Fruit fly (Drosophila melanogaster): ENCODE results near the gene CG43168.

Gene CG43168

dm6 chr3L:6270283-6270682 is 5.3 kb upstream of the CG43168 start (continued):
- TF ChIP-seq dmrt93B (GFP tag; optimal IDR thresholded peaks at IDR 0.05) (no peak), ey (GFP tag; optimal IDR thresholded peaks at IDR 0.05) (peak; percentile 27), Dif (GFP tag; optimal IDR thresholded peaks at IDR 0.05; ENCODE audit: partially characterized antibody) (no peak), lola (GFP tag; optimal IDR thresholded peaks at IDR 0.05) (no peak), N (GFP tag; optimal IDR thresholded peaks at IDR 0.05) (no peak), Vsx2 (GFP tag; optimal IDR thresholded peaks at IDR 0.05; ENCODE audit: partially characterized antibody) (no peak), tai (GFP tag; optimal IDR thresholded peaks at IDR 0.05) (no peak), Myc (optimal IDR thresholded peaks at IDR 0.05) (no peak), Mio (GFP tag; optimal IDR thresholded peaks at IDR 0.05) (no peak)

dm6 chr3L:6274929-6275328 is 658 bp upstream of the CG43168 start:
- TF ChIP-seq OdsH (GFP tag; optimal IDR thresholded peaks at IDR 0.05) (no peak), Abd-B (GFP tag; optimal IDR thresholded peaks at IDR 0.05) (no peak), Hr78 (GFP tag; optimal IDR thresholded peaks at IDR 0.05) (no peak), rgr (GFP tag; optimal IDR thresholded peaks at IDR 0.05) (no peak), jim (GFP tag; optimal IDR thresholded peaks at IDR 0.05) (no peak), Jra (GFP tag; optimal IDR thresholded peaks at IDR 0.05) (no peak), foxo (GFP tag; optimal IDR thresholded peaks at IDR 0.05) (no peak), sv (GFP tag; optimal IDR thresholded peaks at IDR 0.05) (no peak), CrebA (GFP tag; optimal IDR thresholded peaks at IDR 0.05; ENCODE audit: borderline replicate concordance) (no peak), sage (GFP tag; optimal IDR thresholded peaks at IDR 0.05) (no peak)

- TF ChIP-seq woc (GFP tag; optimal IDR thresholded peaks at IDR 0.05) (peak; percentile 71), Dfd (GFP tag; optimal IDR thresholded peaks at IDR 0.05) (no peak), CrebA (GFP tag; optimal IDR thresholded peaks at IDR 0.05; ENCODE audit: borderline replicate concordance) (no peak), Dif (GFP tag; optimal IDR thresholded peaks at IDR 0.05; ENCODE audit: partially characterized antibody) (no peak), pan (optimal IDR thresholded peaks at IDR 0.05) (no peak), Sp1 (GFP tag; optimal IDR thresholded peaks at IDR 0.05) (peak; percentile 55), Hnf4 (GFP tag; optimal IDR thresholded peaks at IDR 0.05) (peak; percentile 38), h (GFP tag; optimal IDR thresholded peaks at IDR 0.05) (peak; percentile 73), fru (GFP tag; optimal IDR thresholded peaks at IDR 0.05) (peak; percentile 64), rgr (GFP tag; optimal IDR thresholded peaks at IDR 0.05) (peak; percentile 54), Vsx2 (GFP tag; optimal IDR thresholded peaks at IDR 0.05; ENCODE audit: partially characterized antibody) (no peak), foxo (GFP tag; optimal IDR thresholded peaks at IDR 0.05) (peak in 1 of 2 experiments; percentile 63), HLH106 (tag; optimal IDR thresholded peaks at IDR 0.05) (peak; percentile 69), ey (GFP tag; optimal IDR thresholded peaks at IDR 0.05) (peak; percentile 61), OdsH (GFP tag; optimal IDR thresholded peaks at IDR 0.05) (peak; percentile 60), CG9705 (GFP tag; optimal IDR thresholded peaks at IDR 0.05) (peak; percentile 42), CG32264 (GFP tag; optimal IDR thresholded peaks at IDR 0.05) (no peak), br (GFP tag; optimal IDR thresholded peaks at IDR 0.05) (peak; percentile 63), psq (GFP tag; optimal IDR thresholded peaks at IDR 0.05) (peak; percentile 46), brk (GFP tag; optimal IDR thresholded peaks at IDR 0.05) (peak; percentile 30), lola (GFP tag; optimal IDR thresholded peaks at IDR 0.05) (no peak), sage (GFP tag; optimal IDR thresholded peaks at IDR 0.05) (peak; percentile 12), dmrt93B (GFP tag; optimal IDR thresholded peaks at IDR 0.05) (peak; percentile 42), Jra (GFP tag; optimal IDR thresholded peaks at IDR 0.05) (peak; percentile 50)
These were observed 9.8 kb downstream of the CG43168 start for dm6 chr3L:6285412-6285811.

dm6 chr3L:6296611-6297010 is 21.0 kb downstream of the CG43168 start:
- TF ChIP-seq pan (optimal IDR thresholded peaks at IDR 0.05), result no peak

dm6 chr3L:6302500-6302899 is 26.9 kb downstream of the CG43168 start:
- TF ChIP-seq lola (GFP tag; optimal IDR thresholded peaks at IDR 0.05) (no peak), Myc (optimal IDR thresholded peaks at IDR 0.05) (no peak), rgr (GFP tag; optimal IDR thresholded peaks at IDR 0.05) (peak; percentile 17), fru (GFP tag; optimal IDR thresholded peaks at IDR 0.05) (peak; percentile 35), sv (GFP tag; optimal IDR thresholded peaks at IDR 0.05) (no peak), Sp1 (GFP tag; optimal IDR thresholded peaks at IDR 0.05) (peak; percentile 39), br (GFP tag; optimal IDR thresholded peaks at IDR 0.05) (peak; percentile 9), OdsH (GFP tag; optimal IDR thresholded peaks at IDR 0.05) (peak; percentile 13), foxo (GFP tag; optimal IDR thresholded peaks at IDR 0.05) (peak in 1 of 2 experiments; percentile 25), ey (GFP tag; optimal IDR thresholded peaks at IDR 0.05) (peak; percentile 50), Dif (GFP tag; optimal IDR thresholded peaks at IDR 0.05; ENCODE audit: partially characterized antibody) (no peak), HLH106 (tag; optimal IDR thresholded peaks at IDR 0.05) (peak; percentile 50), h (GFP tag; optimal IDR thresholded peaks at IDR 0.05) (peak; percentile 35), CG32264 (GFP tag; optimal IDR thresholded peaks at IDR 0.05) (no peak), Hnf4 (GFP tag; optimal IDR thresholded peaks at IDR 0.05) (no peak), psq (GFP tag; optimal IDR thresholded peaks at IDR 0.05) (peak; percentile 33), woc (GFP tag; optimal IDR thresholded peaks at IDR 0.05) (peak; percentile 78)

Data from whole organism, wandering third instar larva.